Fruit fly (Drosophila melanogaster) whole organism, embryonic: ENCODE data around the gene CG3448.

Experiments
- Abd-B ChIP-seq: fragments of 200-800 bp; sonication (Bioruptor generic); optimal IDR thresholded peaks from 2 replicates; lab custom pipeline; 2018; ENCODE audit warnings: missing biosample characterization, mild to moderate bottlenecking, missing genetic modification characterization, moderate library complexity
- Ada2b ChIP-seq: fragments of 200-800 bp; sonication (Bioruptor generic); IDR thresholded peaks from 2 replicates; pipeline ENCODE4 v1.3.6; 2022; ENCODE audit warnings: missing biosample characterization, missing genetic modification characterization
- C15 ChIP-seq: fragments of 200-800 bp; sonication (Bioruptor generic); IDR thresholded peaks from 3 replicates; pipeline ENCODE4 v1.3.6; 2022; ENCODE audit warnings: missing biosample characterization, missing genetic modification characterization
- CG10321 ChIP-seq: fragments of 200-800 bp; sonication (Bioruptor generic); IDR thresholded peaks from 2 replicates; pipeline ENCODE4 v1.3.6; 2022; ENCODE audit warnings: missing biosample characterization, missing genetic modification characterization
- CG10366 ChIP-seq: fragments of 200-800 bp; sonication (Bioruptor generic); IDR thresholded peaks from 2 replicates; pipeline ENCODE4 v1.3.6; 2022; ENCODE audit warnings: missing biosample characterization, missing genetic modification characterization
- CG10543 ChIP-seq: fragments of 200-800 bp; sonication (Bioruptor generic); optimal IDR thresholded peaks from 3 replicates; lab custom pipeline; 2017; ENCODE audit warnings: missing biosample characterization, mild to moderate bottlenecking, missing genetic modification characterization, moderate library complexity
- CG10959 ChIP-seq: fragments of 200-800 bp; sonication (Bioruptor generic); IDR thresholded peaks from 2 replicates; pipeline ENCODE4 v1.3.6; 2022; ENCODE audit warnings: missing biosample characterization, missing genetic modification characterization
- CG12744 ChIP-seq: fragments of 200-800 bp; sonication (Bioruptor generic); optimal IDR thresholded peaks from 2 replicates; lab custom pipeline; 2016; ENCODE audit warnings: missing biosample characterization, missing genetic modification characterization
- CG14667 ChIP-seq: fragments of 200-800 bp; sonication (Bioruptor generic); IDR thresholded peaks from 2 replicates; pipeline ENCODE4 v1.3.6; 2022; ENCODE audit warnings: missing biosample characterization, missing genetic modification characterization
- CG1529 ChIP-seq: fragments of 200-800 bp; sonication (Bioruptor generic); optimal IDR thresholded peaks from 3 replicates; lab custom pipeline; 2018; ENCODE audit warnings: missing biosample characterization, missing genetic modification characterization
- CG2199 ChIP-seq: fragments of 200-800 bp; sonication (Bioruptor generic); IDR thresholded peaks from 3 replicates; pipeline ENCODE4 v1.3.6; 2022; ENCODE audit warnings: missing biosample characterization, missing genetic modification characterization
- CG2889 ChIP-seq: fragments of 200-800 bp; sonication (Bioruptor generic); IDR thresholded peaks from 3 replicates; pipeline ENCODE4 v1.3.6; 2022; ENCODE audit warnings: missing biosample characterization, missing genetic modification characterization
- CG32772 ChIP-seq: fragments of 200-800 bp; sonication (Bioruptor generic); IDR thresholded peaks from 2 replicates; pipeline ENCODE4 v1.3.6; 2022; ENCODE audit warnings: missing biosample characterization, missing genetic modification characterization
- CG42726 ChIP-seq: fragments of 200-800 bp; sonication (Bioruptor generic); IDR thresholded peaks from 2 replicates; pipeline ENCODE4 v1.3.6; 2022; ENCODE audit warnings: missing biosample characterization, missing genetic modification characterization; ENCODE audit not compliant: partially characterized antibody
- CG7963 ChIP-seq: fragments of 200-800 bp; sonication (Bioruptor generic); IDR thresholded peaks from 3 replicates; pipeline ENCODE4 v1.3.6; 2022; ENCODE audit warnings: missing biosample characterization, missing genetic modification characterization; ENCODE audit not compliant: partially characterized antibody
- CG8359 ChIP-seq: fragments of 200-800 bp; sonication (Bioruptor generic); optimal IDR thresholded peaks from 2 replicates; lab custom pipeline; 2017; ENCODE audit warnings: missing biosample characterization, mild to moderate bottlenecking, missing genetic modification characterization, borderline replicate concordance
- CG9727 ChIP-seq: fragments of 200-800 bp; sonication (Bioruptor generic); optimal IDR thresholded peaks from 3 replicates; lab custom pipeline; 2017; ENCODE audit warnings: missing biosample characterization, mild to moderate bottlenecking, missing genetic modification characterization
- CoRest ChIP-seq: fragments of 200-800 bp; sonication (Bioruptor generic); optimal IDR thresholded peaks from 3 replicates; lab custom pipeline; 2018; ENCODE audit warnings: missing biosample characterization, mild to moderate bottlenecking, missing genetic modification characterization, moderate library complexity
- CrebB ChIP-seq: fragments of 200-800 bp; sonication (Bioruptor generic); optimal IDR thresholded peaks from 3 replicates; lab custom pipeline; 2018; ENCODE audit warnings: missing biosample characterization, mild to moderate bottlenecking, missing genetic modification characterization
- D19A ChIP-seq: fragments of 200-800 bp; optimal IDR thresholded peaks from 3 replicates; lab custom pipeline; 2019; ENCODE audit warnings: missing biosample characterization, mild to moderate bottlenecking, missing genetic modification characterization, moderate library complexity
- D19B ChIP-seq: fragments of 200-800 bp; sonication (Bioruptor generic); optimal IDR thresholded peaks from 2 replicates; lab custom pipeline; 2017; ENCODE audit warnings: missing biosample characterization, mild to moderate bottlenecking, missing genetic modification characterization
- Dfd ChIP-seq, 2 experiments: fragments of >200 bp; optimal IDR thresholded peaks; 2 replicates each; lab custom pipeline; 2017; ENCODE audit warnings: missing biosample characterization in 2 of 2, missing genetic modification characterization in 2 of 2
- Dp ChIP-seq: fragments of 200-800 bp; sonication (Bioruptor generic); optimal IDR thresholded peaks from 2 replicates; lab custom pipeline; 2018; ENCODE audit warnings: missing biosample characterization, mild to moderate bottlenecking, missing genetic modification characterization, moderate library complexity
- ERR ChIP-seq: fragments of 200-800 bp; sonication (Bioruptor generic); optimal IDR thresholded peaks from 2 replicates; lab custom pipeline; 2016; ENCODE audit warnings: missing biosample characterization, missing genetic modification characterization
- Eip74EF ChIP-seq, 2 experiments: fragments of 200-800 bp in 1 of 2; fragments of >200 bp in 1 of 2; sonication (Bioruptor generic) in 1 of 2; optimal IDR thresholded peaks; 2 replicates each; lab custom pipeline; 2017 to 2019; ENCODE audit warnings: missing biosample characterization in 2 of 2, missing genetic modification characterization in 2 of 2, mild to moderate bottlenecking in 1 of 2, moderate library complexity in 1 of 2
- Ets65A ChIP-seq: fragments of 200-800 bp; sonication (Bioruptor generic); peaks from one replicate; lab custom pipeline; 2016; ENCODE audit warnings: missing biosample characterization, missing genetic modification characterization
- MTF-1 ChIP-seq: fragments of 200-800 bp; sonication (Bioruptor generic); optimal IDR thresholded peaks from 2 replicates; lab custom pipeline; 2018; ENCODE audit warnings: missing biosample characterization, mild to moderate bottlenecking, missing genetic modification characterization, borderline replicate concordance
- PHDP ChIP-seq: fragments of 200-800 bp; sonication (Bioruptor generic); optimal IDR thresholded peaks from 3 replicates; lab custom pipeline; 2018; ENCODE audit warnings: missing biosample characterization, mild to moderate bottlenecking, missing genetic modification characterization, moderate library complexity
- Ssrp ChIP-seq: fragments of 200-800 bp; sonication (Bioruptor generic); optimal IDR thresholded peaks from 2 replicates; lab custom pipeline; 2018; ENCODE audit warnings: missing biosample characterization, mild to moderate bottlenecking, missing genetic modification characterization, moderate library complexity
- Stat92E ChIP-seq, 3 experiments: fragments of >200 bp in 2 of 3; fragments of 200-800 bp in 1 of 3; sonication (Bioruptor generic) in 1 of 3; optimal IDR thresholded peaks; 2 replicates each; lab custom pipeline; 2017 to 2019; ENCODE audit warnings: missing biosample characterization in 3 of 3, missing genetic modification characterization in 3 of 3, mild to moderate bottlenecking in 1 of 3, moderate library complexity in 1 of 3
- Trl ChIP-seq, 3 experiments: fragments of >200 bp in 2 of 3; fragments of 200-800 bp in 1 of 3; sonication (Bioruptor generic) in 1 of 3; optimal IDR thresholded peaks; 2 replicates in 1 of 3; 3 replicates in 2 of 3; lab custom pipeline; 2016 to 2017; ENCODE audit warnings: missing biosample characterization in 1 of 3, missing genetic modification characterization in 1 of 3
- ac ChIP-seq: fragments of 200-800 bp; sonication (Bioruptor generic); optimal IDR thresholded peaks from 3 replicates; lab custom pipeline; 2017; ENCODE audit warnings: missing biosample characterization, mild to moderate bottlenecking, missing genetic modification characterization
- amos ChIP-seq: fragments of 200-800 bp; sonication (Bioruptor generic); IDR thresholded peaks from 2 replicates; pipeline ENCODE4 v1.3.6; 2022; ENCODE audit warnings: missing biosample characterization, missing genetic modification characterization; ENCODE audit not compliant: partially characterized antibody
- ara ChIP-seq: fragments of 200-800 bp; sonication (Bioruptor generic); IDR thresholded peaks from 2 replicates; pipeline ENCODE4 v1.3.6; 2022; ENCODE audit warnings: missing biosample characterization, missing genetic modification characterization
- ato ChIP-seq: fragments of 200-800 bp; sonication (Bioruptor generic); IDR thresholded peaks from 2 replicates; pipeline ENCODE4 v1.3.6; 2022; ENCODE audit warnings: missing biosample characterization, missing genetic modification characterization; ENCODE audit not compliant: partially characterized antibody
- bcd ChIP-seq: fragments of 200-800 bp; sonication (Bioruptor generic); optimal IDR thresholded peaks from 2 replicates; lab custom pipeline; 2017; ENCODE audit warnings: missing biosample characterization, mild to moderate bottlenecking, missing genetic modification characterization
- cg ChIP-seq: fragments of 200-800 bp; sonication (Bioruptor generic); optimal IDR thresholded peaks from 3 replicates; lab custom pipeline; 2019; ENCODE audit warnings: missing biosample characterization, mild to moderate bottlenecking, missing genetic modification characterization, moderate library complexity
- dmrt99B ChIP-seq: fragments of 200-800 bp; sonication (Bioruptor generic); optimal IDR thresholded peaks from 2 replicates; lab custom pipeline; 2018; ENCODE audit warnings: missing biosample characterization, mild to moderate bottlenecking, missing genetic modification characterization, moderate library complexity
- gcm ChIP-seq: fragments of 200-800 bp; sonication (Bioruptor generic); optimal IDR thresholded peaks from 2 replicates; lab custom pipeline; 2019; ENCODE audit warnings: missing biosample characterization, mild to moderate bottlenecking, missing genetic modification characterization, moderate library complexity
- ind ChIP-seq: fragments of 200-800 bp; sonication (Bioruptor generic); optimal IDR thresholded peaks from 3 replicates; lab custom pipeline; 2016; ENCODE audit warnings: missing biosample characterization, missing genetic modification characterization
- mirr ChIP-seq: fragments of 200-800 bp; sonication (Bioruptor generic); optimal IDR thresholded peaks from 3 replicates; lab custom pipeline; 2018; ENCODE audit warnings: missing biosample characterization, mild to moderate bottlenecking, missing genetic modification characterization
- pho ChIP-seq: fragments of 200-800 bp; sonication (Bioruptor generic); optimal IDR thresholded peaks from 2 replicates; lab custom pipeline; 2016; ENCODE audit warnings: missing biosample characterization, missing genetic modification characterization
- repo ChIP-seq: fragments of 200-800 bp; sonication (Bioruptor generic); optimal IDR thresholded peaks from 2 replicates; lab custom pipeline; 2016; ENCODE audit warnings: missing biosample characterization, missing genetic modification characterization
- slou ChIP-seq: fragments of 200-800 bp; sonication (Bioruptor generic); optimal IDR thresholded peaks from 3 replicates; lab custom pipeline; 2016; ENCODE audit warnings: missing biosample characterization, missing genetic modification characterization
- sob ChIP-seq: fragments of 200-800 bp; sonication (Bioruptor generic); IDR thresholded peaks from 2 replicates; pipeline ENCODE4 v1.3.6; 2022; ENCODE audit warnings: missing biosample characterization, missing genetic modification characterization
- sr ChIP-seq: fragments of 200-800 bp; sonication (Bioruptor generic); IDR thresholded peaks from 3 replicates; pipeline ENCODE4 v1.3.6; 2022; ENCODE audit warnings: missing biosample characterization, missing genetic modification characterization
- tna ChIP-seq: fragments of 200-800 bp; sonication (Bioruptor generic); IDR thresholded peaks from 2 replicates; pipeline ENCODE4 v1.3.6; 2022; ENCODE audit warnings: missing biosample characterization, missing genetic modification characterization; ENCODE audit not compliant: partially characterized antibody
- zfh1 ChIP-seq: fragments of 200-800 bp; sonication (Bioruptor generic); IDR thresholded peaks from 3 replicates; pipeline ENCODE4 v1.3.6; 2022; ENCODE audit warnings: missing biosample characterization, missing genetic modification characterization

CG3448 gene

dm6 chr3L:9431848-9432623 is 19.3 kb downstream of the CG3448 start (continued):
- no peak for TF ChIP-seq amos
- TF ChIP-seq slou (GFP tag; lab: Kevin White, UChicago) = no peak
- TF ChIP-seq CoRest (tag; lab: Kevin White, UChicago) = no peak
- TF ChIP-seq CG9727 (GFP tag; lab: Kevin White, UChicago) = no peak
- no peak for TF ChIP-seq Ada2b
- no peak for TF ChIP-seq pho
- 0 out of 2 replicates have a peak, but pooled peaks have one; percentile 23 for TF ChIP-seq ara (GFP tag; lab: Robert Waterston, UW)
- TF ChIP-seq CG10959 (GFP tag; lab: Robert Waterston, UW) = no peak
- no peak for TF ChIP-seq CG8359
- peak; percentile 9 for TF ChIP-seq D19A
- no peak for TF ChIP-seq CG1529 (GFP tag; lab: Kevin White, UChicago)
- no peak for TF ChIP-seq Abd-B (GFP tag; lab: Kevin White, UChicago)
- no peak for TF ChIP-seq CG10321 (GFP tag; lab: Robert Waterston, UW)
- no peak for TF ChIP-seq dmrt99B (tag; lab: Kevin White, UChicago)
- TF ChIP-seq Dp (GFP tag; lab: Kevin White, UChicago) = no peak
- TF ChIP-seq CG2199 (GFP tag; lab: Robert Waterston, UW) = peak; percentile 64; the same call in 2 of the 3 replicates
- no peak for TF ChIP-seq tna (GFP tag; lab: Robert Waterston, UW)
- TF ChIP-seq PHDP (tag; lab: Kevin White, UChicago) = no peak
- peak; percentile 55 for TF ChIP-seq D19B (GFP tag; lab: Kevin White, UChicago)
- TF ChIP-seq bcd = no peak
- no peak for TF ChIP-seq repo (GFP tag; lab: Kevin White, UChicago)
- TF ChIP-seq CG12744 (GFP tag; lab: Kevin White, UChicago) = no peak
- peak; percentile 8 for TF ChIP-seq cg (GFP tag; lab: Kevin White, UChicago)
- no peak for TF ChIP-seq Ssrp
- no peak for TF ChIP-seq gcm (GFP tag; lab: Kevin White, UChicago)
- TF ChIP-seq sr (GFP tag; lab: Robert Waterston, UW) = peak; percentile 91
- no peak for TF ChIP-seq CG10543 (GFP tag; lab: Kevin White, UChicago)
- peak in 1 of 2 experiments; percentile 44 for TF ChIP-seq Trl (optimal IDR thresholded peaks at IDR 0.05; lab: Kevin White, UChicago)
- no peak for TF ChIP-seq Trl (GFP tag; optimal IDR thresholded peaks at IDR 0.05; lab: Kevin White, UChicago)
- no peak for TF ChIP-seq CrebB (tag; lab: Kevin White, UChicago)
- no peak for TF ChIP-seq ac (GFP tag; lab: Kevin White, UChicago)
- no peak for TF ChIP-seq CG7963
- TF ChIP-seq Dfd (GFP tag; optimal IDR thresholded peaks at IDR 0.05; lab: Kevin White, UChicago) = no peak
- TF ChIP-seq CG2889 (GFP tag; lab: Robert Waterston, UW) = no peak
- no peak for TF ChIP-seq Eip74EF (GFP tag; optimal IDR thresholded peaks at IDR 0.05; lab: Kevin White, UChicago)
- no peak for TF ChIP-seq zfh1 (GFP tag; lab: Robert Waterston, UW)
- 0 out of 2 replicates have a peak, but pooled peaks have one; percentile 21 for TF ChIP-seq CG42726 (GFP tag; lab: Robert Waterston, UW)
- TF ChIP-seq ato (GFP tag; lab: Robert Waterston, UW) = peak; percentile 26; the same call in 1 of the 2 replicates
- TF ChIP-seq CG10366 (GFP tag; lab: Robert Waterston, UW) = no peak
- no peak for TF ChIP-seq CG14667 (GFP tag; lab: Robert Waterston, UW)
- TF ChIP-seq ind (GFP tag; lab: Kevin White, UChicago) = no peak
- no peak for TF ChIP-seq CG32772 (GFP tag; lab: Robert Waterston, UW)
- TF ChIP-seq Stat92E (GFP tag; optimal IDR thresholded peaks at IDR 0.05; lab: Kevin White, UChicago) = no peak
- TF ChIP-seq mirr (GFP tag; lab: Kevin White, UChicago) = no peak
- no peak for TF ChIP-seq MTF-1 (GFP tag; lab: Kevin White, UChicago)
- TF ChIP-seq ERR (GFP tag; lab: Kevin White, UChicago) = no peak
- no peak for TF ChIP-seq Ets65A (GFP tag; lab: Kevin White, UChicago)
- peak; percentile 22; the same call in 1 of the 2 replicates for TF ChIP-seq sob (GFP tag; lab: Robert Waterston, UW)
- no peak for TF ChIP-seq C15 (GFP tag; lab: Robert Waterston, UW)
